Worm (Caenorhabditis elegans): ENCODE data around the gene gbh-2.

Gene gbh-2

DNA sequence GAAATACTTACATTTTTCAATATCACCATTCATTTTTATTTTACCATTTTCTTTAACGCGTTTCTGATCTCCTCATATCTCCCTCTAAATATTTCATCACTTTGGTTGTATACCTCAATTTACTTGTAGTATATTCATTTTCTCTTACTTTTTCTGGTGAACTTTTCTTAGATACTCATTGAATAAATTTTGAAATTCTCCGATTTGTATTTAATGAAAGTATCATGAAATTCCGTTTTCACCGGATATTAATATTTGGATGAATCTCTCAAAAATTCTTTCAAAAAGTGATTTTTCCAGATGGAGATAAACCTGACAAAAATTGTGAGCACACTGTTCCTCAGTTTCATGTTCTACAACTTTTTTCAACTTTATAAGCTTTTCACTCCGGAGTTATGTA is 32.5 kb downstream of the gbh-2 start, which contains the start of gene T13H5.8:
Gene T13H5.8, plus strand, starts transcription at position 301 of the 400 bp plus-strand sequence.
- TF ChIP-seq ztf-4 (tag; optimal IDR thresholded peaks at IDR 0.05) (no peak), ama-1 (optimal IDR thresholded peaks at IDR 0.05) (no peak), Y55F3AM.14 (GFP tag; optimal IDR thresholded peaks at IDR 0.05) (no peak), zag-1 (tag; optimal IDR thresholded peaks at IDR 0.05) (no peak), dmd-4 (tag; optimal IDR thresholded peaks at IDR 0.05) (no peak), mdl-1 (tag; optimal IDR thresholded peaks at IDR 0.05) (no peak), mab-5 (tag; optimal IDR thresholded peaks at IDR 0.05) (no peak), ZK546.5 (tag; optimal IDR thresholded peaks at IDR 0.05) (no peak)

DNA sequence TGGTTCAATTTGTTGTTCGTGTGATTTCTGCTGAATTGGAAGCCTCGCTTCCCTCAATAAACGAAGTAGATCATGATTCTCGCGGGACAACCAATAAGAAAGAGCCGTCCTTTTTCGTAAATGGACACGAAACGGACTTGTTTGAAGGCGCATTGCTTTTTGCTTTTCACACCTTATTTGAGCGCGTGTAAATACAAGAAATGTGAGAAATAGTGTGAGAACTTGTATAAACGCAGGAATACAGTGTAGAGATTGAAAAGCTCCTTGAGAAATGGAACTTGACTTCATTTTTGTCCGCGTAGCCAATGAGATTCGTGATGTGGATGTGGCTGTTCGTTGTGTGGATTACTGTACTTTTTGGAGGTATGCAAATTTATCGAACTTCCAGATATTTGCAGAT is 34.9 kb downstream of the gbh-2 start, which contains the start of gene cht-2:
Gene cht-2, plus strand, starts transcription at position 301 of the 400 bp plus-strand sequence.
- TF ChIP-seq mbf-1 (tag; optimal IDR thresholded peaks at IDR 0.05) = no peak
- no peak for TF ChIP-seq Y55F3AM.14 (GFP tag; optimal IDR thresholded peaks at IDR 0.05)
- TF ChIP-seq snpc-4 (tag; optimal IDR thresholded peaks at IDR 0.05) = no peak
- TF ChIP-seq C34F6.9 (tag; optimal IDR thresholded peaks at IDR 0.05) = no peak
- TF ChIP-seq zag-1 (tag; optimal IDR thresholded peaks at IDR 0.05) = no peak
- no peak for TF ChIP-seq crh-2 (tag; optimal IDR thresholded peaks at IDR 0.05)
- TF ChIP-seq unc-55 (GFP tag; optimal IDR thresholded peaks at IDR 0.05) = no peak
- TF ChIP-seq elt-1 (tag; optimal IDR thresholded peaks at IDR 0.05) = no peak
- TF ChIP-seq ztf-4 (tag; optimal IDR thresholded peaks at IDR 0.05) = no peak
- no peak for TF ChIP-seq alr-1 (tag; optimal IDR thresholded peaks at IDR 0.05)
- no peak for TF ChIP-seq mdl-1 (tag; optimal IDR thresholded peaks at IDR 0.05)
- TF ChIP-seq ama-1 (optimal IDR thresholded peaks at IDR 0.05) = no peak

ce11 chrII:8525133-8525736 is 39.6 kb downstream of the gbh-2 start, which contains the start of the genes prp-9 and mrps-18B:
prp-9 (minus strand) TSS chrII:8525396.
mrps-18B (plus strand) TSS chrII:8525681.
- TF ChIP-seq elt-1 (tag; optimal IDR thresholded peaks at IDR 0.05) = no peak
- TF ChIP-seq blmp-1 (tag; optimal IDR thresholded peaks at IDR 0.05; ENCODE audit: insufficient read depth) = no peak
- TF ChIP-seq zag-1 (tag; optimal IDR thresholded peaks at IDR 0.05) = no peak
- TF ChIP-seq R02D3.7 (tag; optimal IDR thresholded peaks at IDR 0.05) = no peak
- no peak for TF ChIP-seq nhr-11 (tag; optimal IDR thresholded peaks at IDR 0.05)
- no peak for TF ChIP-seq ztf-4 (tag; optimal IDR thresholded peaks at IDR 0.05)
- TF ChIP-seq sma-9 (GFP tag; optimal IDR thresholded peaks at IDR 0.05) = peak; percentile 16
- no peak for TF ChIP-seq sma-9 (tag; optimal IDR thresholded peaks at IDR 0.05)
- TF ChIP-seq lin-13 (GFP tag; optimal IDR thresholded peaks at IDR 0.05) = no peak
- no peak for TF ChIP-seq ZK546.5 (tag; optimal IDR thresholded peaks at IDR 0.05)
- TF ChIP-seq mab-5 (tag; optimal IDR thresholded peaks at IDR 0.05) = no peak
- TF ChIP-seq nhr-77 (tag; optimal IDR thresholded peaks at IDR 0.05) = no peak
- TF ChIP-seq lin-39 (tag; optimal IDR thresholded peaks at IDR 0.05) = no peak
- no peak for TF ChIP-seq ztf-1 (GFP tag; conservative IDR thresholded peaks at IDR 0.05)
- no peak for TF ChIP-seq aly-2 (tag; optimal IDR thresholded peaks at IDR 0.05)
- TF ChIP-seq egl-27 (tag; optimal IDR thresholded peaks at IDR 0.05) = no peak
- no peak for TF ChIP-seq snpc-4 (tag; optimal IDR thresholded peaks at IDR 0.05)
- no peak for TF ChIP-seq mbf-1 (tag; optimal IDR thresholded peaks at IDR 0.05)
- no peak for TF ChIP-seq Y55F3AM.14 (GFP tag; optimal IDR thresholded peaks at IDR 0.05)
- peak; percentile 57 for TF ChIP-seq unc-55 (GFP tag; optimal IDR thresholded peaks at IDR 0.05)
- peak; percentile 34 for TF ChIP-seq F13H6.1 (tag; optimal IDR thresholded peaks at IDR 0.05)
- no peak for TF ChIP-seq nhr-10 (tag; optimal IDR thresholded peaks at IDR 0.05)
- TF ChIP-seq fos-1 (tag; optimal IDR thresholded peaks at IDR 0.05) = no peak
- no peak for TF ChIP-seq nhr-6 (tag; optimal IDR thresholded peaks at IDR 0.05)
- no peak for TF ChIP-seq nhr-129 (tag; optimal IDR thresholded peaks at IDR 0.05)
- TF ChIP-seq ceh-82 (tag; optimal IDR thresholded peaks at IDR 0.05) = no peak
- TF ChIP-seq unc-39 (tag; optimal IDR thresholded peaks at IDR 0.05) = no peak
- TF ChIP-seq ama-1 (optimal IDR thresholded peaks at IDR 0.05) = no peak
- no peak for TF ChIP-seq ceh-16 (tag; optimal IDR thresholded peaks at IDR 0.05)
- peak in 1 of 2 experiments; percentile 74 for TF ChIP-seq lsy-2 (tag; optimal IDR thresholded peaks at IDR 0.05)
- TF ChIP-seq nhr-23 (tag; optimal IDR thresholded peaks at IDR 0.05) = no peak
- TF ChIP-seq unc-62 (GFP tag; optimal IDR thresholded peaks at IDR 0.05) = no peak
- TF ChIP-seq lin-11 (tag; optimal IDR thresholded peaks at IDR 0.05) = no peak
- no peak for TF ChIP-seq dmd-4 (tag; optimal IDR thresholded peaks at IDR 0.05)
- no peak for TF ChIP-seq nhr-21 (tag; optimal IDR thresholded peaks at IDR 0.05)
- TF ChIP-seq nhr-12 (tag; optimal IDR thresholded peaks at IDR 0.05) = no peak
- TF ChIP-seq gmeb-1 (tag; optimal IDR thresholded peaks at IDR 0.05) = peak; percentile 28
- peak; percentile 13 for TF ChIP-seq sma-3 (GFP tag; optimal IDR thresholded peaks at IDR 0.05)
- no peak for TF ChIP-seq mdl-1 (tag; optimal IDR thresholded peaks at IDR 0.05)
- no peak for TF ChIP-seq ztf-11 (tag; optimal IDR thresholded peaks at IDR 0.05)
- TF ChIP-seq C34F6.9 (tag; optimal IDR thresholded peaks at IDR 0.05) = no peak
- TF ChIP-seq peb-1 (tag; optimal IDR thresholded peaks at IDR 0.05) = no peak
- no peak for TF ChIP-seq alr-1 (tag; optimal IDR thresholded peaks at IDR 0.05)
- no peak for TF ChIP-seq nhr-237 (tag; optimal IDR thresholded peaks at IDR 0.05)
- peak; percentile 11 for TF ChIP-seq sem-4 (tag; optimal IDR thresholded peaks at IDR 0.05)
- TF ChIP-seq skn-1 (tag; optimal IDR thresholded peaks at IDR 0.05) = no peak
- TF ChIP-seq elt-3 (tag; optimal IDR thresholded peaks at IDR 0.05) = no peak
- peak; percentile 15 for TF ChIP-seq crh-2 (tag; optimal IDR thresholded peaks at IDR 0.05)
